ENCODE assay signal across 5 fruit fly cellular contexts in the genomic region with DNA sequence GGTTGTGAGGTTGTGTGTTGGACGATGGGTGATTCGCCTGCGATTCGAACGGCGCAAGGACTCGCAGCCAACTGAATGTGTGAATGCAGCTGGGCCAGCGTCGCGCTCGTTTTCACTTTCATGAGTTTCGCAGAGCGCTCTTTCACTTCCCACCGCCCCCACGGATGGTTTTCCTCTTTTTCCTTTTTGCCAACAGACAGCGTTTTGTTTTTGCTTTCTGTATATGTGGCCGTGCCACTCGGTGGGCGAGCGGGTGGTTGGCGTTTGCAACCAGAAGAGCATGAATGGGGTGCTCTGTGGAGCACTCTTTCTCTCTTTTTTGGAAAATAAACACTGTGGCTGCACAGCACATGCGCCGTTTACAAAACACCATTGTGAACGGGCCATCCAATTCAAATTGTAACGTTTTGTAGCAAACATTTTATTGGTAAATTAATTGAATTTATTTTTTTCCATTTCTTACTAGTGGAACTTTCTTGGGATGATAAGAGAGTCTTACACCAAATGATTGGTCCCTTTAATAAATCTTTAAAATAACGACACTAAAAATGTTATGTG.
A peak's percentile ranks its signal among the peaks of the same experiment; 100 is the strongest.
TF ChIP-seq lines count a peak whose summit lies in the region.

A gene (minus strand): TSS at position 60 of the 558 bp plus-strand sequence.

- TF ChIP-seq CTCF in whole organism, embryonic (GFP tag; optimal IDR thresholded peaks at IDR 0.05; lab: Kevin White, UChicago) = no peak

TF ChIP-seq in whole organism, adult, 20 proteins besides CTCF, POLR2A, EP300 and RAD21:
- TF ChIP-seq CG1620 (GFP tag; optimal IDR thresholded peaks at IDR 0.05; lab: Kevin White, UChicago) = no peak
- no peak for TF ChIP-seq tj (GFP tag; optimal IDR thresholded peaks at IDR 0.05; lab: Kevin White, UChicago)
- TF ChIP-seq CG7045 (GFP tag; optimal IDR thresholded peaks at IDR 0.05; lab: Kevin White, UChicago) = peak; percentile 11

TF ChIP-seq in whole organism, embryonic, 481 proteins besides CTCF, POLR2A, EP300 and RAD21 (continues in another document):
- TF ChIP-seq CG15601 (tag; optimal IDR thresholded peaks at IDR 0.05; lab: Kevin White, UChicago) (no peak), CG8765 (GFP tag; IDR thresholded peaks at IDR 0.05; lab: Robert Waterston, UW) (no peak), ab (GFP tag; optimal IDR thresholded peaks at IDR 0.05; lab: Kevin White, UChicago) (no peak), Meics (GFP tag; optimal IDR thresholded peaks at IDR 0.05; lab: Kevin White, UChicago) (no peak), Oaz (GFP tag; IDR thresholded peaks at IDR 0.05; lab: Robert Waterston, UW) (no peak), eyg (GFP tag; optimal IDR thresholded peaks at IDR 0.05; lab: Kevin White, UChicago) (no peak), gem (tag; optimal IDR thresholded peaks at IDR 0.05; lab: Kevin White, UChicago) (no peak), CG5953 (GFP tag; IDR thresholded peaks at IDR 0.05; lab: Robert Waterston, UW) (no peak), mld (GFP tag; IDR thresholded peaks at IDR 0.05; lab: Robert Waterston, UW; ENCODE audit: partially characterized antibody) (0 out of 3 replicates have a peak, but pooled peaks have one; percentile 50), odd (GFP tag; optimal IDR thresholded peaks at IDR 0.05; lab: Kevin White, UChicago) (no peak), crp (GFP tag; optimal IDR thresholded peaks at IDR 0.05; lab: Kevin White, UChicago) (no peak), CG4360 (GFP tag; IDR thresholded peaks at IDR 0.05; lab: Robert Waterston, UW) (no peak), vvl (GFP tag; IDR thresholded peaks at IDR 0.05; lab: Robert Waterston, UW) (peak; percentile 29; the same call in 1 of the 2 replicates), CG12942 (GFP tag; optimal IDR thresholded peaks at IDR 0.05; lab: Kevin White, UChicago) (no peak), CG18619 (GFP tag; optimal IDR thresholded peaks at IDR 0.05; lab: Kevin White, UChicago) (no peak), ac (GFP tag; optimal IDR thresholded peaks at IDR 0.05; lab: Kevin White, UChicago) (no peak), ash1 (GFP tag; optimal IDR thresholded peaks at IDR 0.05; lab: Kevin White, UChicago) (no peak), jing (GFP tag; optimal IDR thresholded peaks at IDR 0.05; lab: Kevin White, UChicago) (no peak), CG17328 (GFP tag; IDR thresholded peaks at IDR 0.05; lab: Robert Waterston, UW) (no peak), tio (GFP tag; optimal IDR thresholded peaks at IDR 0.05; lab: Kevin White, UChicago) (no peak), Chrac-16 (GFP tag; optimal IDR thresholded peaks at IDR 0.05; lab: Kevin White, UChicago) (no peak)

TF ChIP-seq in whole organism, prepupa, 60 proteins besides CTCF, POLR2A, EP300 and RAD21 (continues in another document):
- TF ChIP-seq CG32006 (GFP tag; optimal IDR thresholded peaks at IDR 0.05; lab: Kevin White, UChicago) (peak; percentile 61), dac (GFP tag; optimal IDR thresholded peaks at IDR 0.05; lab: Kevin White, UChicago) (peak; percentile 28), CG1621 (tag; optimal IDR thresholded peaks at IDR 0.05; lab: Kevin White, UChicago) (peak; percentile 44), Lpt (GFP tag; optimal IDR thresholded peaks at IDR 0.05; lab: Kevin White, UChicago) (peak; percentile 47), CG6276 (GFP tag; optimal IDR thresholded peaks at IDR 0.05; lab: Kevin White, UChicago) (peak; percentile 76), Ets96B (tag; optimal IDR thresholded peaks at IDR 0.05; lab: Kevin White, UChicago) (peak; percentile 53), CG6808 (GFP tag; optimal IDR thresholded peaks at IDR 0.05; lab: Kevin White, UChicago) (peak; percentile 62), fd85E (GFP tag; optimal IDR thresholded peaks at IDR 0.05; lab: Kevin White, UChicago) (no peak), ss (GFP tag; optimal IDR thresholded peaks at IDR 0.05; lab: Kevin White, UChicago) (peak; percentile 45 to 68), spab (GFP tag; optimal IDR thresholded peaks at IDR 0.05; lab: Kevin White, UChicago) (peak; percentile 41), eg (GFP tag; IDR thresholded peaks at IDR 0.05; lab: Robert Waterston, UW) (peak; percentile 87), topi (GFP tag; optimal IDR thresholded peaks at IDR 0.05; lab: Kevin White, UChicago) (peak; percentile 0), net (GFP tag; optimal IDR thresholded peaks at IDR 0.05; lab: Kevin White, UChicago) (peak; percentile 29), CG15336 (GFP tag; IDR thresholded peaks at IDR 0.05; lab: Robert Waterston, UW) (peak; percentile 69), CG16779 (tag; optimal IDR thresholded peaks at IDR 0.05; lab: Kevin White, UChicago) (peak; percentile 65), Gug (GFP tag; IDR thresholded peaks at IDR 0.05; lab: Robert Waterston, UW) (peak; percentile 21; the same call in 1 of the 2 replicates), Hr39 (GFP tag; optimal IDR thresholded peaks at IDR 0.05; lab: Kevin White, UChicago) (no peak), CG31627 (GFP tag; optimal IDR thresholded peaks at IDR 0.05; lab: Kevin White, UChicago) (no peak), fkh (GFP tag; optimal IDR thresholded peaks at IDR 0.05; lab: Kevin White, UChicago) (no peak), CG11902 (GFP tag; optimal IDR thresholded peaks at IDR 0.05; lab: Kevin White, UChicago) (no peak), acj6 (GFP tag; optimal IDR thresholded peaks at IDR 0.05; lab: Kevin White, UChicago) (no peak)

TF ChIP-seq in whole organism, pupa, 21 proteins besides CTCF, POLR2A, EP300 and RAD21:
- peak; percentile 72 for TF ChIP-seq CG14655 (GFP tag; optimal IDR thresholded peaks at IDR 0.05; lab: Kevin White, UChicago)
- peak; percentile 67 for TF ChIP-seq CG13204 (GFP tag; optimal IDR thresholded peaks at IDR 0.05; lab: Kevin White, UChicago)
- peak; percentile 77 for TF ChIP-seq Ets98B (GFP tag; IDR thresholded peaks at IDR 0.05; lab: Robert Waterston, UW)
- TF ChIP-seq CG15710 (tag; optimal IDR thresholded peaks at IDR 0.05; lab: Kevin White, UChicago) = no peak
- TF ChIP-seq CG32121 (GFP tag; IDR thresholded peaks at IDR 0.05; lab: Robert Waterston, UW) = peak; percentile 77
- peak; percentile 64 for TF ChIP-seq Pif1A (GFP tag; optimal IDR thresholded peaks at IDR 0.05; lab: Kevin White, UChicago)
- TF ChIP-seq CG4496 (GFP tag; IDR thresholded peaks at IDR 0.05; lab: Robert Waterston, UW) = peak; percentile 89
- TF ChIP-seq EcR (GFP tag; optimal IDR thresholded peaks at IDR 0.05; lab: Kevin White, UChicago) = no peak
- TF ChIP-seq CG9948 (tag; optimal IDR thresholded peaks at IDR 0.05; lab: Kevin White, UChicago) = no peak
- no peak for TF ChIP-seq D1 (tag; optimal IDR thresholded peaks at IDR 0.05; lab: Kevin White, UChicago)
- peak; percentile 46 for TF ChIP-seq CG8159 (tag; optimal IDR thresholded peaks at IDR 0.05; lab: Kevin White, UChicago)
- peak; percentile 68 for TF ChIP-seq CG8301 (tag; optimal IDR thresholded peaks at IDR 0.05; lab: Kevin White, UChicago)
- peak; percentile 46; the same call in 1 of the 2 replicates for TF ChIP-seq rn (GFP tag; IDR thresholded peaks at IDR 0.05; lab: Robert Waterston, UW)
- no peak for TF ChIP-seq CG10348 (GFP tag; IDR thresholded peaks at IDR 0.05; lab: Robert Waterston, UW)
- TF ChIP-seq CG12605 (GFP tag; IDR thresholded peaks at IDR 0.05; lab: Robert Waterston, UW) = peak; percentile 84
- peak; percentile 35 for TF ChIP-seq CG34367 (tag; optimal IDR thresholded peaks at IDR 0.05; lab: Kevin White, UChicago)
- TF ChIP-seq Pif1B (GFP tag; optimal IDR thresholded peaks at IDR 0.05; lab: Kevin White, UChicago) = peak; percentile 57
- TF ChIP-seq Snoo (tag; optimal IDR thresholded peaks at IDR 0.05; lab: Kevin White, UChicago) = peak; percentile 4
- TF ChIP-seq fd96Ca (GFP tag; IDR thresholded peaks at IDR 0.05; lab: Robert Waterston, UW) = no peak; the same call in 1 of the 3 replicates
- TF ChIP-seq gl (tag; optimal IDR thresholded peaks at IDR 0.05; lab: Kevin White, UChicago) = peak; percentile 70

TF ChIP-seq in whole organism, wandering third instar larva, 38 proteins besides CTCF, POLR2A, EP300 and RAD21:
- TF ChIP-seq Sp1 (GFP tag; optimal IDR thresholded peaks at IDR 0.05; lab: Kevin White, UChicago) (peak; percentile 5), Vsx2 (GFP tag; optimal IDR thresholded peaks at IDR 0.05; lab: Kevin White, UChicago; ENCODE audit: partially characterized antibody) (no peak)
TF ChIP-seq in whole organism, wandering third instar larva: peak in this region for 1.
